Fruit fly (Drosophila melanogaster) whole organism, embryonic: Measurements from ENCODE around the gene CG12112.

Source experiments
- Antp ChIP-seq: fragments of 200-800 bp; sonication (Bioruptor generic); optimal IDR thresholded peaks from 3 replicates; lab custom pipeline; 2016; ENCODE audit warnings: missing biosample characterization, missing genetic modification characterization
- Asciz ChIP-seq: fragments of 200-800 bp; sonication (Bioruptor generic); optimal IDR thresholded peaks from 2 replicates; lab custom pipeline; 2017; ENCODE audit warnings: missing biosample characterization, mild to moderate bottlenecking, missing genetic modification characterization, missing genetic modification reagents
- Atf6 ChIP-seq: fragments of 200-800 bp; sonication (Bioruptor generic); IDR thresholded peaks from 2 replicates; pipeline ENCODE4 v1.3.6; 2022; ENCODE audit warnings: missing biosample characterization, missing genetic modification characterization
- CG1024 ChIP-seq: fragments of 200-800 bp; sonication (Bioruptor generic); IDR thresholded peaks from 2 replicates; pipeline ENCODE4 v1.3.6; 2022; ENCODE audit warnings: missing biosample characterization, missing genetic modification characterization
- CG10274 ChIP-seq: fragments of 200-800 bp; sonication (Bioruptor generic); optimal IDR thresholded peaks from 3 replicates; lab custom pipeline; 2017; ENCODE audit warnings: missing biosample characterization, mild to moderate bottlenecking, missing genetic modification characterization
- CG1233 ChIP-seq: fragments of 200-800 bp; sonication (Bioruptor generic); optimal IDR thresholded peaks from 4 replicates; lab custom pipeline; 2018; ENCODE audit warnings: missing biosample characterization, mild to moderate bottlenecking, missing genetic modification characterization
- CG13287 ChIP-seq: fragments of 200-800 bp; sonication (Bioruptor generic); IDR thresholded peaks from 2 replicates; pipeline ENCODE4 v1.3.6; 2022; ENCODE audit warnings: missing biosample characterization, missing genetic modification characterization; ENCODE audit not compliant: partially characterized antibody
- CG14667 ChIP-seq: fragments of 200-800 bp; sonication (Bioruptor generic); IDR thresholded peaks from 2 replicates; pipeline ENCODE4 v1.3.6; 2022; ENCODE audit warnings: missing biosample characterization, missing genetic modification characterization
- CG1529 ChIP-seq: fragments of 200-800 bp; sonication (Bioruptor generic); optimal IDR thresholded peaks from 3 replicates; lab custom pipeline; 2018; ENCODE audit warnings: missing biosample characterization, missing genetic modification characterization
- CG17328 ChIP-seq: fragments of 200-800 bp; sonication (Bioruptor generic); IDR thresholded peaks from 2 replicates; pipeline ENCODE4 v1.3.6; 2022; ENCODE audit warnings: missing biosample characterization, missing genetic modification characterization
- CG17802 ChIP-seq: fragments of 200-800 bp; sonication (Bioruptor generic); optimal IDR thresholded peaks from 2 replicates; lab custom pipeline; 2018; ENCODE audit warnings: missing biosample characterization, mild to moderate bottlenecking, missing genetic modification characterization, moderate library complexity
- CG17829 ChIP-seq: fragments of 200-800 bp; optimal IDR thresholded peaks from 2 replicates; lab custom pipeline; 2019; ENCODE audit warnings: missing biosample characterization, mild to moderate bottlenecking, missing genetic modification characterization, moderate library complexity
- CG18599 ChIP-seq: fragments of 200-800 bp; sonication (Bioruptor generic); optimal IDR thresholded peaks from 3 replicates; lab custom pipeline; 2017; ENCODE audit warnings: missing biosample characterization, missing genetic modification characterization, mild to moderate bottlenecking, moderate library complexity, missing genetic modification reagents
- CG31365 ChIP-seq: fragments of 200-800 bp; sonication (Bioruptor generic); optimal IDR thresholded peaks from 2 replicates; lab custom pipeline; 2018; ENCODE audit warnings: missing biosample characterization, mild to moderate bottlenecking, missing genetic modification characterization
- CG3163 ChIP-seq: fragments of 200-800 bp; sonication (Bioruptor generic); optimal IDR thresholded peaks from 3 replicates; lab custom pipeline; 2016; ENCODE audit warnings: missing biosample characterization, missing genetic modification characterization
- CG32772 ChIP-seq: fragments of 200-800 bp; sonication (Bioruptor generic); IDR thresholded peaks from 2 replicates; pipeline ENCODE4 v1.3.6; 2022; ENCODE audit warnings: missing biosample characterization, missing genetic modification characterization
- CG4360 ChIP-seq: fragments of 200-800 bp; sonication (Bioruptor generic); IDR thresholded peaks from 2 replicates; pipeline ENCODE4 v1.3.6; 2022; ENCODE audit warnings: missing biosample characterization, missing genetic modification characterization
- CG4707 ChIP-seq: fragments of 200-800 bp; sonication (Bioruptor generic); optimal IDR thresholded peaks from 2 replicates; lab custom pipeline; 2018; ENCODE audit warnings: missing biosample characterization, mild to moderate bottlenecking, missing genetic modification characterization, moderate library complexity
- CG6791 ChIP-seq: fragments of 200-800 bp; sonication (Bioruptor generic); IDR thresholded peaks from 3 replicates; pipeline ENCODE4 v1.3.6; 2022; ENCODE audit warnings: missing biosample characterization, missing genetic modification characterization; ENCODE audit not compliant: partially characterized antibody
- Dref ChIP-seq: fragments of 200-800 bp; sonication (Bioruptor generic); IDR thresholded peaks from 2 replicates; pipeline ENCODE4 v1.3.6; 2022; ENCODE audit warnings: missing biosample characterization, missing genetic modification characterization
- Elba2 ChIP-seq: fragments of 200-800 bp; sonication (Bioruptor generic); optimal IDR thresholded peaks from 3 replicates; lab custom pipeline; 2016; ENCODE audit warnings: missing biosample characterization, missing genetic modification characterization
- Fer1 ChIP-seq: fragments of 200-800 bp; sonication (Bioruptor generic); optimal IDR thresholded peaks from 2 replicates; lab custom pipeline; 2017; ENCODE audit warnings: missing biosample characterization, mild to moderate bottlenecking, missing genetic modification characterization
- Gug ChIP-seq: fragments of 200-800 bp; sonication (Bioruptor generic); IDR thresholded peaks from 4 replicates; pipeline ENCODE4 v1.3.6; 2022; ENCODE audit warnings: missing biosample characterization, missing genetic modification characterization
- H15 ChIP-seq: fragments of 200-800 bp; sonication (Bioruptor generic); IDR thresholded peaks from 3 replicates; pipeline ENCODE4 v1.3.6; 2022; ENCODE audit warnings: missing biosample characterization, missing genetic modification characterization
- Hr51 ChIP-seq, 2 experiments: fragments of 200-800 bp; sonication (Bioruptor generic); optimal IDR thresholded peaks; 2 replicates in 1 of 2; 3 replicates in 1 of 2; lab custom pipeline; 2016 to 2018; ENCODE audit warnings: missing biosample characterization in 2 of 2, missing genetic modification characterization in 2 of 2, mild to moderate bottlenecking in 1 of 2, moderate library complexity in 1 of 2
- NC2α ChIP-seq: fragments of 200-800 bp; sonication (Bioruptor generic); optimal IDR thresholded peaks from 2 replicates; lab custom pipeline; 2016; ENCODE audit warnings: missing biosample characterization, missing genetic modification characterization
- NfI ChIP-seq: fragments of 200-800 bp; sonication (Bioruptor generic); optimal IDR thresholded peaks from 3 replicates; lab custom pipeline; 2018; ENCODE audit warnings: missing biosample characterization, mild to moderate bottlenecking, missing genetic modification characterization, moderate library complexity
- PHDP ChIP-seq: fragments of 200-800 bp; sonication (Bioruptor generic); optimal IDR thresholded peaks from 3 replicates; lab custom pipeline; 2018; ENCODE audit warnings: missing biosample characterization, mild to moderate bottlenecking, missing genetic modification characterization, moderate library complexity
- Tbp ChIP-seq: fragments of >200 bp; optimal IDR thresholded peaks from 2 replicates; lab custom pipeline; 2018; ENCODE audit warnings: missing biosample characterization, missing genetic modification characterization
- aop ChIP-seq: fragments of 200-800 bp; sonication (Bioruptor generic); IDR thresholded peaks from 2 replicates; pipeline ENCODE4 v1.3.6; 2022; ENCODE audit warnings: missing biosample characterization, missing genetic modification characterization
- ase ChIP-seq: fragments of 200-800 bp; sonication (Bioruptor generic); IDR thresholded peaks from 3 replicates; pipeline ENCODE4 v1.3.6; 2022; ENCODE audit warnings: missing biosample characterization, missing genetic modification characterization
- ato ChIP-seq: fragments of 200-800 bp; sonication (Bioruptor generic); IDR thresholded peaks from 2 replicates; pipeline ENCODE4 v1.3.6; 2022; ENCODE audit warnings: missing biosample characterization, missing genetic modification characterization; ENCODE audit not compliant: partially characterized antibody
- bsh ChIP-seq, 2 experiments: fragments of 200-800 bp; sonication (Bioruptor generic); optimal IDR thresholded peaks; 2 replicates each; lab custom pipeline; 2017 to 2018; ENCODE audit warnings: mild to moderate bottlenecking in 2 of 2, missing biosample characterization in 2 of 2, missing genetic modification characterization in 2 of 2, moderate library complexity in 1 of 2
- cwo ChIP-seq: fragments of 200-800 bp; sonication (Bioruptor generic); optimal IDR thresholded peaks from 3 replicates; lab custom pipeline; 2017; ENCODE audit warnings: missing biosample characterization, missing genetic modification characterization, mild to moderate bottlenecking, moderate library complexity, missing genetic modification reagents
- disco-r ChIP-seq: fragments of 200-800 bp; sonication (Bioruptor generic); optimal IDR thresholded peaks from 2 replicates; lab custom pipeline; 2016; ENCODE audit warnings: missing biosample characterization, missing genetic modification characterization
- emc ChIP-seq: fragments of 200-800 bp; sonication (Bioruptor generic); optimal IDR thresholded peaks from 2 replicates; lab custom pipeline; 2016; ENCODE audit warnings: missing biosample characterization, missing genetic modification characterization
- fd96Cb ChIP-seq: fragments of 200-800 bp; sonication (Bioruptor generic); optimal IDR thresholded peaks from 2 replicates; lab custom pipeline; 2018; ENCODE audit warnings: missing biosample characterization, mild to moderate bottlenecking, missing genetic modification characterization, moderate library complexity
- ftz-f1 ChIP-seq: fragments of 200-800 bp; sonication (Bioruptor generic); optimal IDR thresholded peaks from 2 replicates; lab custom pipeline; 2016; ENCODE audit warnings: missing biosample characterization, missing genetic modification characterization
- gcm ChIP-seq: fragments of 200-800 bp; sonication (Bioruptor generic); optimal IDR thresholded peaks from 2 replicates; lab custom pipeline; 2019; ENCODE audit warnings: missing biosample characterization, mild to moderate bottlenecking, missing genetic modification characterization, moderate library complexity
- gcm2 ChIP-seq: fragments of 200-800 bp; sonication (Bioruptor generic); optimal IDR thresholded peaks from 2 replicates; lab custom pipeline; 2016; ENCODE audit warnings: missing biosample characterization, missing genetic modification characterization
- jumu ChIP-seq: fragments of 200-800 bp; sonication (Bioruptor generic); optimal IDR thresholded peaks from 3 replicates; lab custom pipeline; 2016; ENCODE audit warnings: missing biosample characterization, missing genetic modification characterization
- lmd ChIP-seq: fragments of 200-800 bp; sonication (Bioruptor generic); IDR thresholded peaks from 2 replicates; pipeline ENCODE4 v1.3.6; 2022; ENCODE audit warnings: missing biosample characterization, missing genetic modification characterization
- luna ChIP-seq: fragments of 200-800 bp; sonication (Bioruptor generic); optimal IDR thresholded peaks from 2 replicates; lab custom pipeline; 2016; ENCODE audit warnings: missing biosample characterization, missing genetic modification characterization
- maf-S ChIP-seq: fragments of 200-800 bp; sonication (Bioruptor generic); optimal IDR thresholded peaks from 2 replicates; lab custom pipeline; 2016; ENCODE audit warnings: missing biosample characterization, missing genetic modification characterization
- mam ChIP-seq: fragments of 200-800 bp; sonication (Bioruptor generic); optimal IDR thresholded peaks from 3 replicates; lab custom pipeline; 2016; ENCODE audit warnings: missing biosample characterization, missing genetic modification characterization
- oc ChIP-seq: fragments of 200-800 bp; sonication (Bioruptor generic); optimal IDR thresholded peaks from 2 replicates; lab custom pipeline; 2018; ENCODE audit warnings: missing biosample characterization, mild to moderate bottlenecking, missing genetic modification characterization, moderate library complexity
- rib ChIP-seq: fragments of 200-800 bp; sonication (Bioruptor generic); IDR thresholded peaks from 2 replicates; pipeline ENCODE4 v1.3.6; 2022; ENCODE audit warnings: missing biosample characterization, missing genetic modification characterization
- salm ChIP-seq: fragments of 200-800 bp; sonication (Bioruptor generic); optimal IDR thresholded peaks from 2 replicates; lab custom pipeline; 2018; ENCODE audit warnings: missing biosample characterization, mild to moderate bottlenecking, missing genetic modification characterization
- sd ChIP-seq: fragments of 200-800 bp; sonication (Bioruptor generic); optimal IDR thresholded peaks from 3 replicates; lab custom pipeline; 2018; ENCODE audit warnings: missing biosample characterization, mild to moderate bottlenecking, missing genetic modification characterization, moderate library complexity
- tap ChIP-seq: fragments of 200-800 bp; optimal IDR thresholded peaks from 3 replicates; lab custom pipeline; 2019; ENCODE audit warnings: missing biosample characterization, mild to moderate bottlenecking, missing genetic modification characterization, moderate library complexity
- z ChIP-seq: fragments of 200-800 bp; sonication (Bioruptor generic); IDR thresholded peaks from 3 replicates; pipeline ENCODE4 v1.3.6; 2022; ENCODE audit warnings: missing biosample characterization, missing genetic modification characterization

CG12112 gene

DNA sequence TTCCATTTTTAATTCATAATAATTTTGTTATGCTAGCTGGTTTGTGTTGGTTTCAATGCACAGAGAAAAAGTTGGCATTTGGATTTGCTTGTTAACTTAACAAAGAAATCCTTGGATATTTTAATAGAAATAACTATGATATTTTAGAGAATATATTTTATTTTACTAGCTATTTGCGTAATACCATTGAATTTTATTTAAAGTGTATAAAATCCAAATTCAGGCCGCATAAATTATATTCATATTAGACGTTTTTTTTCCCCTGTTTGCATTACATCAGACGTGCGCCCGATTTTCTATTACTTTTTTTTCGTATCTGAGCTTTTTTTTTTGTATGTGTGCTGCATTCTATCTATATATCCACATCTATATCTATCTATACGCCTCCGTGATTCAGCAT is 25.3 kb downstream of the CG12112 start (continued):
- no peak for TF ChIP-seq Atf6 (GFP tag; lab: Robert Waterston, UW)
- no peak for TF ChIP-seq CG14667 (GFP tag; lab: Robert Waterston, UW)
- TF ChIP-seq lmd, result 0 out of 2 replicates have a peak, but pooled peaks have one; percentile 14
- no peak for TF ChIP-seq NfI
- TF ChIP-seq sd (tag; lab: Kevin White, UChicago), result no peak
- no peak for TF ChIP-seq cwo (GFP tag; lab: Kevin White, UChicago)
- TF ChIP-seq CG18599 (GFP tag; lab: Kevin White, UChicago), result no peak
- no peak for TF ChIP-seq ftz-f1
- TF ChIP-seq oc (tag; lab: Kevin White, UChicago), result no peak
- 0 out of 2 replicates have a peak, but pooled peaks have one; percentile 20 for TF ChIP-seq CG32772 (GFP tag; lab: Robert Waterston, UW)
- no peak for TF ChIP-seq CG4360 (GFP tag; lab: Robert Waterston, UW)
- TF ChIP-seq mam (GFP tag; lab: Kevin White, UChicago), result no peak
- peak; percentile 12 for TF ChIP-seq fd96Cb (tag; lab: Kevin White, UChicago)
- peak; percentile 9 for TF ChIP-seq tap (tag; lab: Kevin White, UChicago)
- peak in 1 of 2 experiments; percentile 54 for TF ChIP-seq Hr51 (GFP tag; optimal IDR thresholded peaks at IDR 0.05; lab: Kevin White, UChicago)
- no peak for TF ChIP-seq Fer1 (GFP tag; lab: Kevin White, UChicago)
- TF ChIP-seq luna (GFP tag; lab: Kevin White, UChicago), result no peak
- TF ChIP-seq CG3163 (GFP tag; lab: Kevin White, UChicago), result no peak
- peak; percentile 12 for TF ChIP-seq CG1529 (GFP tag; lab: Kevin White, UChicago)
- no peak for TF ChIP-seq ase (GFP tag; lab: Robert Waterston, UW)
- TF ChIP-seq CG6791, result no peak
- TF ChIP-seq CG1233 (GFP tag; lab: Kevin White, UChicago), result no peak
- no peak for TF ChIP-seq CG31365
- no peak for TF ChIP-seq jumu (GFP tag; lab: Kevin White, UChicago)
- TF ChIP-seq Gug (GFP tag; lab: Robert Waterston, UW), result no peak
- TF ChIP-seq Asciz, result peak; percentile 12
- no peak for TF ChIP-seq emc (GFP tag; lab: Kevin White, UChicago)
- no peak for TF ChIP-seq maf-S
- no peak for TF ChIP-seq PHDP (tag; lab: Kevin White, UChicago)
- TF ChIP-seq bsh (GFP tag; optimal IDR thresholded peaks at IDR 0.05; lab: Kevin White, UChicago), result peak in 1 of 2 experiments; percentile 30
- TF ChIP-seq salm (tag; lab: Kevin White, UChicago), result no peak
- TF ChIP-seq CG17829 (tag; lab: Kevin White, UChicago), result peak; percentile 0
- no peak for TF ChIP-seq disco-r (GFP tag; lab: Kevin White, UChicago)
- TF ChIP-seq CG1024 (GFP tag; lab: Robert Waterston, UW), result no peak
- no peak for TF ChIP-seq gcm2 (GFP tag; lab: Kevin White, UChicago)
- TF ChIP-seq Dref, result no peak
- no peak for TF ChIP-seq gcm
- no peak for TF ChIP-seq Antp
- no peak for TF ChIP-seq CG4707 (GFP tag; lab: Kevin White, UChicago)
- TF ChIP-seq Elba2 (GFP tag; lab: Kevin White, UChicago), result no peak
- no peak for TF ChIP-seq CG13287
- no peak; the same call in 1 of the 2 replicates for TF ChIP-seq CG17328 (GFP tag; lab: Robert Waterston, UW)
- TF ChIP-seq rib (GFP tag; lab: Robert Waterston, UW), result no peak
- TF ChIP-seq H15 (GFP tag; lab: Robert Waterston, UW), result no peak
- TF ChIP-seq Tbp (GFP tag; lab: Kevin White, UChicago), result no peak
- no peak for TF ChIP-seq z (GFP tag; lab: Robert Waterston, UW)
- no peak for TF ChIP-seq CG10274 (GFP tag; lab: Kevin White, UChicago)
- TF ChIP-seq NC2α (GFP tag; lab: Kevin White, UChicago), result no peak
- TF ChIP-seq CG17802 (tag; lab: Kevin White, UChicago), result no peak
- TF ChIP-seq aop, result no peak
- no peak for TF ChIP-seq ato
